Worm (Caenorhabditis elegans) whole organism, mixed stage, embryonic: Measurements from ENCODE around the gene acs-20.

Experiments
- M03D4.4 ChIP-seq: sonication (generic microtip); optimal IDR thresholded peaks from 2 replicates; lab custom pipeline; 2017; ENCODE audit warnings: mild to moderate bottlenecking, missing genetic modification characterization, missing compliant biosample characterization
- blmp-1 ChIP-seq: fragments of 150-350 bp; optimal IDR thresholded peaks from 2 replicates; lab custom pipeline; 2014; ENCODE audit warnings: missing biosample characterization, missing genetic modification characterization
- ceh-39 ChIP-seq: fragments of 150-350 bp; optimal IDR thresholded peaks from 2 replicates; lab custom pipeline; 2014; ENCODE audit warnings: missing biosample characterization, missing genetic modification characterization
- ceh-43 ChIP-seq: fragments of 200-800 bp; sonication (Bioruptor generic); optimal IDR thresholded peaks from 2 replicates; lab custom pipeline; 2018; ENCODE audit warnings: mild to moderate bottlenecking, missing genetic modification characterization, moderate library complexity, missing compliant biosample characterization
- ceh-83 ChIP-seq: fragments of 200-800 bp; sonication (Bioruptor generic); optimal IDR thresholded peaks from 2 replicates; lab custom pipeline; 2018; ENCODE audit warnings: mild to moderate bottlenecking, missing genetic modification characterization, missing compliant biosample characterization
- ces-1 ChIP-seq: fragments of 150-350 bp; optimal IDR thresholded peaks from 2 replicates; lab custom pipeline; 2014; ENCODE audit warnings: missing biosample characterization, missing genetic modification reagents, missing genetic modification characterization
- cnd-1 ChIP-seq: fragments of 200-800 bp; sonication (Bioruptor generic); optimal IDR thresholded peaks from 2 replicates; lab custom pipeline; 2018; ENCODE audit warnings: mild to moderate bottlenecking, missing genetic modification characterization, missing compliant biosample characterization
- drap-1 ChIP-seq: fragments of 200-800 bp; sonication (Bioruptor generic); optimal IDR thresholded peaks from 3 replicates; lab custom pipeline; 2018; ENCODE audit warnings: mild to moderate bottlenecking, missing genetic modification characterization, missing compliant biosample characterization
- elt-1 ChIP-seq: sonication (generic microtip); optimal IDR thresholded peaks from 2 replicates; lab custom pipeline; 2017; ENCODE audit warnings: missing genetic modification characterization, mild to moderate bottlenecking, missing compliant biosample characterization, antibody characterized with exemption, moderate library complexity, borderline replicate concordance; ENCODE audit not compliant: insufficient read depth
- flh-1 ChIP-seq: fragments of 200-800 bp; sonication (Bioruptor generic); optimal IDR thresholded peaks from 2 replicates; lab custom pipeline; 2018; ENCODE audit warnings: mild to moderate bottlenecking, missing genetic modification characterization, moderate library complexity, missing compliant biosample characterization
- ham-2 ChIP-seq: fragments of 200-800 bp; sonication (Bioruptor generic); optimal IDR thresholded peaks from 2 replicates; lab custom pipeline; 2018; ENCODE audit warnings: mild to moderate bottlenecking, missing genetic modification characterization, missing compliant biosample characterization
- hlh-1 ChIP-seq: fragments of 150-350 bp; optimal IDR thresholded peaks from 2 replicates; lab custom pipeline; 2014; ENCODE audit warnings: missing biosample characterization, missing genetic modification reagents, missing genetic modification characterization
- lsy-2 ChIP-seq: fragments of 150-350 bp; optimal IDR thresholded peaks from 2 replicates; lab custom pipeline; 2014; ENCODE audit warnings: missing biosample characterization, missing genetic modification characterization
- mep-1 ChIP-seq: fragments of 150-350 bp; optimal IDR thresholded peaks from 2 replicates; lab custom pipeline; 2017; ENCODE audit warnings: missing biosample characterization, missing genetic modification reagents, missing genetic modification characterization, inconsistent platforms
- mls-2 ChIP-seq: sonication (generic microtip); optimal IDR thresholded peaks from 2 replicates; lab custom pipeline; 2016; ENCODE audit warnings: mild to moderate bottlenecking, missing genetic modification characterization, moderate library complexity, missing compliant biosample characterization
- nhr-12 ChIP-seq: fragments of 150-350 bp; optimal IDR thresholded peaks from 2 replicates; lab custom pipeline; 2014; ENCODE audit warnings: missing biosample characterization, missing genetic modification characterization
- nhr-2 ChIP-seq: fragments of 150-350 bp; optimal IDR thresholded peaks from 2 replicates; lab custom pipeline; 2014; ENCODE audit warnings: missing biosample characterization, missing genetic modification characterization
- nhr-237 ChIP-seq: fragments of 150-350 bp; optimal IDR thresholded peaks from 2 replicates; lab custom pipeline; 2014; ENCODE audit warnings: missing biosample characterization, missing genetic modification characterization
- nhr-28 ChIP-seq: fragments of 150-350 bp; optimal IDR thresholded peaks from 2 replicates; lab custom pipeline; 2014; ENCODE audit warnings: missing biosample characterization, missing genetic modification characterization
- pha-4 ChIP-seq: fragments of 150-350 bp; optimal IDR thresholded peaks from 2 replicates; lab custom pipeline; 2018; ENCODE audit warnings: missing biosample characterization, missing genetic modification reagents, missing genetic modification characterization
- sem-2 ChIP-seq: fragments of 200-800 bp; sonication (Bioruptor generic); optimal IDR thresholded peaks from 2 replicates; lab custom pipeline; 2018; ENCODE audit warnings: mild to moderate bottlenecking, missing genetic modification characterization, missing compliant biosample characterization
- sptf-1 ChIP-seq: sonication (generic microtip); optimal IDR thresholded peaks from 2 replicates; lab custom pipeline; 2017; ENCODE audit warnings: mild to moderate bottlenecking, missing genetic modification characterization, moderate library complexity, missing compliant biosample characterization
- tbx-8 ChIP-seq: fragments of 200-800 bp; sonication (Bioruptor generic); optimal IDR thresholded peaks from 2 replicates; lab custom pipeline; 2018; ENCODE audit warnings: mild to moderate bottlenecking, missing genetic modification characterization, moderate library complexity, missing compliant biosample characterization
- unc-120 ChIP-seq: sonication (generic microtip); optimal IDR thresholded peaks from 2 replicates; lab custom pipeline; 2017; ENCODE audit warnings: missing genetic modification characterization, missing compliant biosample characterization; ENCODE audit not compliant: poor library complexity, severe bottlenecking
- unc-39 ChIP-seq: fragments of 150-350 bp; optimal IDR thresholded peaks from 2 replicates; lab custom pipeline; 2014; ENCODE audit warnings: missing biosample characterization, missing genetic modification characterization
- zip-8 ChIP-seq: fragments of 150-350 bp; optimal IDR thresholded peaks from 2 replicates; lab custom pipeline; 2014; ENCODE audit warnings: missing biosample characterization, missing genetic modification characterization
- ztf-11 ChIP-seq: fragments of 150-350 bp; optimal IDR thresholded peaks from 2 replicates; lab custom pipeline; 2014; ENCODE audit warnings: missing biosample characterization, missing genetic modification characterization

acs-20 gene

ce11 chrIV:12435442-12435841 lies 36.9 kb upstream of the acs-20 start, which contains the start of gene irg-4:
Gene irg-4 (plus strand): TSS chrIV:12435833.
- no peak for TF ChIP-seq ceh-39 (tag; lab: Kevin White, UChicago)
- no peak for TF ChIP-seq elt-1
- TF ChIP-seq ceh-83 (GFP tag; lab: Kevin White, UChicago), result no peak
- TF ChIP-seq ceh-43 (GFP tag; lab: Kevin White, UChicago), result no peak
- TF ChIP-seq nhr-2, result no peak
- TF ChIP-seq flh-1, result no peak
- TF ChIP-seq sem-2 (GFP tag; lab: Kevin White, UChicago), result no peak
- TF ChIP-seq mls-2, result no peak
- TF ChIP-seq lsy-2 (tag; lab: Kevin White, UChicago), result no peak
- TF ChIP-seq nhr-28 (tag; lab: Kevin White, UChicago), result no peak
- TF ChIP-seq cnd-1, result no peak
- TF ChIP-seq ham-2 (GFP tag; lab: Kevin White, UChicago), result no peak
- TF ChIP-seq M03D4.4 (tag; lab: Kevin White, UChicago), result no peak
- no peak for TF ChIP-seq ztf-11 (tag; lab: Kevin White, UChicago)
- no peak for TF ChIP-seq hlh-1 (tag; lab: Kevin White, UChicago)
- no peak for TF ChIP-seq nhr-12

ce11 chrIV:12432340-12432739 lies 33.8 kb upstream of the acs-20 start, which contains the start of gene clec-184:
Gene clec-184 (plus strand): TSS chrIV:12432640.
- TF ChIP-seq M03D4.4 (tag; lab: Kevin White, UChicago), result no peak
- no peak for TF ChIP-seq mls-2

ce11 chrIV:12431755-12432154 lies 33.2 kb upstream of the acs-20 start:
- TF ChIP-seq lsy-2 (tag; lab: Kevin White, UChicago) (no peak), ceh-39 (tag; lab: Kevin White, UChicago) (no peak), ceh-43 (GFP tag; lab: Kevin White, UChicago) (no peak), blmp-1 (tag; lab: Kevin White, UChicago) (no peak), flh-1 (no peak), drap-1 (GFP tag; lab: Kevin White, UChicago) (no peak), unc-120 (tag; lab: Kevin White, UChicago) (no peak), pha-4 (tag; lab: Kevin White, UChicago) (no peak), ces-1 (GFP tag; lab: Kevin White, UChicago) (no peak), hlh-1 (tag; lab: Kevin White, UChicago) (no peak), tbx-8 (GFP tag; lab: Kevin White, UChicago) (no peak), sem-2 (GFP tag; lab: Kevin White, UChicago) (no peak), mls-2 (no peak), unc-39 (no peak), cnd-1 (no peak), ham-2 (GFP tag; lab: Kevin White, UChicago) (no peak), nhr-237 (tag; lab: Kevin White, UChicago) (no peak)

- no peak for TF ChIP-seq ces-1 (GFP tag; lab: Kevin White, UChicago)
- no peak for TF ChIP-seq mls-2
- TF ChIP-seq mep-1, result no peak
- no peak for TF ChIP-seq hlh-1 (tag; lab: Kevin White, UChicago)
Observed at ce11 chrIV:12429504-12429903, 31.0 kb upstream of the acs-20 start.

DNA sequence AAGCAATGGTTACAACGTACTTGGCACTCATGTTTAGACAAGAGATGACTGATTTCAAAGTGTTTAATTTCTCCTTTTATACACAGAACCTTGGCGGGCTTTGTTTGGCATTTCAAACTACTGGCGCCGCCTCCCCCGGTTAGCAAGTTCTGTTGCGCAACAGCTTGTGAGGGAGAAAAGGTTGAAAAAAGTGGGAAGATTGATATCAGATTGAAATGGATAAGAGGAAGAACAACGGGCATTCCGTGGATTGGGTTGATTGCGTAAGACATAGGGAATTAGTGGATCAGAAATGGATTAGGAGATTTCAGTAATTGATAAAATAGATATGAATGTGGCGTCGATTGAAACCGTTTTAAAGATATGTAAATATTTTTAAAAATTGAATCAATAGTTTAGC lies 30.0 kb upstream of the acs-20 start, which contains the start of gene col-130:
TSS of gene col-130 (minus strand) at position 50 of the 400 bp plus-strand sequence.
- no peak for TF ChIP-seq blmp-1 (tag; lab: Kevin White, UChicago)
- peak; percentile 94 for TF ChIP-seq zip-8 (tag; lab: Kevin White, UChicago)
- TF ChIP-seq, all 35 proteins: peak for 1

DNA sequence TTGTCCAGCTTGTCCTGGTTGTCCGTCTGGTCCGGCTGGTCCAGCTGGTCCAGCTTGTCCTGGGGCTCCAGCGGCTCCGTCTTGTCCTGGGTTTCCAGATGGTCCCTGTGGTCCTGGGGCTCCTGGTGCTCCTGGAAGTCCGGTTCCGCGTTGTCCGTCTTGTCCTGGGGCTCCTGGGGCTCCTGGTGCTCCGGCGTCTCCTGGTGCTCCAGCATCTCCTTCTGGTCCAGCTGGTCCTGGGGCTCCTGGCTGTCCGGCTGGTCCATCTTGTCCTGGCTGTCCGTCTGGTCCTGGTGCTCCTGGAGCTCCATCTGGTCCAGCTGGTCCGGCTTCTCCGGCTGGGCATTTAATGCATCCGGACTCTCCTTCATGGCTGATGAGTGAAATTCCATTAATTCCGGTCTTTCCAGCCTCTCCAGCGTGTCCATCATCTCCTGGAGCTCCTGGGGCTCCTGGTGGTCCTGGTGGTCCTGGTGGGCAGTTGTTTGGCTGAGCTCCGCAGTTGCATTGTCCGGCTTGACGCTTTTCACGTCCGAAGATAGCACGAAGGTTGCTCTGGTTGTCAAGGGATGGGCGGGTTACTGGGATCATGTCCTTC lies 29.3 kb upstream of the acs-20 start:
- TF ChIP-seq lsy-2 (tag; lab: Kevin White, UChicago), result no peak
- peak; percentile 33 for TF ChIP-seq sptf-1 (tag; lab: Kevin White, UChicago)
- no peak for TF ChIP-seq cnd-1
- no peak for TF ChIP-seq hlh-1 (tag; lab: Kevin White, UChicago)
- TF ChIP-seq, all 35 proteins: peak for 1
